Worm (Caenorhabditis elegans): ENCODE measurements around the gene nmt-1.

- TF ChIP-seq ref-1 (GFP tag; conservative IDR thresholded peaks at IDR 0.05) (no peak), flt-1 (GFP tag; IDR thresholded peaks at IDR 0.05) (no peak), cog-1 (tag; optimal IDR thresholded peaks at IDR 0.05) (no peak), ztf-23 (GFP tag; IDR thresholded peaks at IDR 0.05) (no peak), tab-1 (GFP tag; IDR thresholded peaks at IDR 0.05) (no peak), T22C8.4 (GFP tag; IDR thresholded peaks at IDR 0.05) (no peak)
These were observed 19.1 kb upstream of the nmt-1 start for ce11 chrIII:6135211-6135610.

All from whole organism, midembryonic.